Worm (Caenorhabditis elegans): Measurements from ENCODE around the gene usip-1.

The usip-1 gene

ce11 chrV:12183854-12184253, at the start of gene usip-1:
Gene usip-1 (minus strand): TSS chrV:12184194.
- TF ChIP-seq ceh-22 (tag; optimal IDR thresholded peaks at IDR 0.05): no peak
- no peak for TF ChIP-seq ceh-18 (tag; optimal IDR thresholded peaks at IDR 0.05)
- TF ChIP-seq elt-4 (tag; optimal IDR thresholded peaks at IDR 0.05): no peak
- TF ChIP-seq nhr-232 (tag; optimal IDR thresholded peaks at IDR 0.05): no peak
- TF ChIP-seq hlh-13 (GFP tag; optimal IDR thresholded peaks at IDR 0.05): no peak
- no peak for TF ChIP-seq C08G9.2 (tag; optimal IDR thresholded peaks at IDR 0.05)

DNA sequence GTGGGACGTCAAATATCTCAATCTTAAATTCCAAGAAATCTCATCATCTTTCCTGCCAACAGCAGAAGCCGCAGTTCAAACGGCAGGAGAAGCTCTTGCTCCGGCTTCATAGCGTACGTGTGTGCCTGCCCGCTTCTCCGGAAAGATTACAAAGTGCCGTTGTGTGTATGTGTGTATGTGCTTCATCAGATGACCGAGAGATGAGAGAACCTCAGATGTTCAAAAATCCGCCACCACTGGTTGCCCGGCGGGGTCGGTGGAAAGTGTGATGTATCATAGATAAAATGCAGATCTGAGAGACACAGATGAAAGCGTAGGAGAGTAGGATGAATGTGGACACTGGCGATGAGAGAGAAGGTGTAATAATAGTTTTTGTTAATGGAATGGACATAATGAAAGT, 49.4 kb upstream of the usip-1 start:
- TF ChIP-seq fax-1 (tag; optimal IDR thresholded peaks at IDR 0.05) (no peak), eyg-1 (tag; optimal IDR thresholded peaks at IDR 0.05) (no peak), unc-55 (GFP tag; optimal IDR thresholded peaks at IDR 0.05) (peak; percentile 64), nfya-1 (tag; optimal IDR thresholded peaks at IDR 0.05) (peak; percentile 55), pha-2 (tag; optimal IDR thresholded peaks at IDR 0.05) (no peak), dmd-4 (tag; optimal IDR thresholded peaks at IDR 0.05; ENCODE audit: borderline replicate concordance) (no peak), ceh-18 (tag; optimal IDR thresholded peaks at IDR 0.05) (peak; percentile 31), ztf-16 (tag; optimal IDR thresholded peaks at IDR 0.05) (no peak), ceh-45 (GFP tag; IDR thresholded peaks at IDR 0.05) (no peak), pat-9 (tag; optimal IDR thresholded peaks at IDR 0.05) (peak; percentile 7), gmeb-2 (tag; optimal IDR thresholded peaks at IDR 0.05) (no peak), unc-86 (tag; optimal IDR thresholded peaks at IDR 0.05) (no peak), dve-1 (tag; optimal IDR thresholded peaks at IDR 0.05) (no peak), hlh-8 (tag; optimal IDR thresholded peaks at IDR 0.05) (no peak), ceh-34 (tag; optimal IDR thresholded peaks at IDR 0.05) (peak; percentile 6), rnt-1 (tag; optimal IDR thresholded peaks at IDR 0.05) (peak; percentile 61)

- no peak for TF ChIP-seq unc-42 (tag; optimal IDR thresholded peaks at IDR 0.05)
- peak; percentile 26 for TF ChIP-seq elt-2 (tag; optimal IDR thresholded peaks at IDR 0.05)
These were observed 29.0 kb upstream of the usip-1 start, which contains the start of gene vab-8 for ce11 chrV:12213027-12213426. Gene vab-8 (plus strand): TSS chrV:12213327.

DNA sequence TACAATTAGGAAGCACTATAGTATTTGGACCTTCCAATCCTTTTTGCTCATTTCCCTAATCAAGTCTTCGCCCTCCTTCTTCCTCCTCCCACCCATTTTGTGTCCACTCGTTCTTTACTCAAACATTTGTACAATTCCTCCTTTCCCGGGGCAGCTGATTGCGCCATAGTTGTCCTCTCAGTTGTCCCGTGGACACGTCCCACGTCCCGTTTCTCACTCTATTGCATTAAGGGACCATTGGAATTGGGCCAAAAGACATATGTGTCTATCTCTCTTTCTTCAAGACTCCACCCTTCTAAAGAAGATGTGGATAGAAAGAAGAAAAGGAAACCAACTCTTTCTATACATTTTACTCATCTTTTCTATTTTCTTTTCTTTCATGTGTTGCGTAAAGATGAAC, 27.1 kb upstream of the usip-1 start:
- no peak for TF ChIP-seq elt-4 (tag; optimal IDR thresholded peaks at IDR 0.05)
- TF ChIP-seq che-1 (tag; optimal IDR thresholded peaks at IDR 0.05): no peak
- no peak for TF ChIP-seq ceh-6 (GFP tag; optimal IDR thresholded peaks at IDR 0.05)
- peak; percentile 65 for TF ChIP-seq ceh-31 (tag; optimal IDR thresholded peaks at IDR 0.05)
- TF ChIP-seq unc-42 (tag; optimal IDR thresholded peaks at IDR 0.05): peak; percentile 95
- no peak for TF ChIP-seq C38D4.7 (GFP tag; optimal IDR thresholded peaks at IDR 0.05)
- no peak for TF ChIP-seq fax-1 (tag; optimal IDR thresholded peaks at IDR 0.05)
- TF ChIP-seq mec-3 (tag; optimal IDR thresholded peaks at IDR 0.05; ENCODE audit: borderline replicate concordance): no peak
- TF ChIP-seq ama-1 (optimal IDR thresholded peaks at IDR 0.05): no peak
- TF ChIP-seq eyg-1 (tag; optimal IDR thresholded peaks at IDR 0.05): no peak
- TF ChIP-seq tbx-7 (tag; optimal IDR thresholded peaks at IDR 0.05): no peak

DNA sequence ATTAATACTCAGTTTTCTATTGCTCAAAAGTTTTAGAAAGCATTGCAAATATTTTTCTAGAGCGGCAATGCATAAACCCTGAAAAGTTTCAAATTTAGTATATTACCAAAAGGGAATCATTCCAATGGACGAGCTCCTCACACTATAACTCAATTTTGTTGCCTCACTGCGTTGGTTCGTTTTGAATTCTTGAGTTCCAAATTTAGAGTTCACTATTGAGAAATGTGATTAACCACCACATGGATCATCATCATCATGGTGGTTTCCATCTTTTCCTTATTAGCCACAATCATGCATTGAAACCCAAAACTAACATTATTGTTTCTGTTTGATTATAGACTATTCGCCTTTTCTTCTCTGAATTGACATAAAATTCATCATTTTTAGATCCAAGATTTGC, 26.0 kb upstream of the usip-1 start:
- TF ChIP-seq F13H6.1 (tag; optimal IDR thresholded peaks at IDR 0.05) (no peak), unc-42 (tag; optimal IDR thresholded peaks at IDR 0.05) (peak; percentile 87)

DNA sequence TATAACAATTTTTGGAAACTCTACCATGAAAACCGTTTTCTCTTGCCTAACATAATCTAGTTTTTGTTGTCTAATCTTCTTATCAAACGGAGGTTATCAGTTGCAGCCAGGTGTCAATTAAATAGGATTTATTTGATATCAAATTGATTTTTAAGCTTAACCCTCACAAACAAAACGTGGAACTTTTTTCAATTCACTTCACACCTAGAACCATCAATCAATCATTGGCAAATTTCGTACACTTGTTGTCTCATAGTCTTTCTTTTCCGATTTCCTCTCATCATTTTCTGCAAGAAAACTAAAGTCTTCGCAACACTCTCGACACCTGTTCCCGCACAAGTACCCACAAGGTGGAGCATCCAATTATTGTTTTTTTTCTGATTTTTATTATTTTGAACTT, 24.7 kb upstream of the usip-1 start:
- TF ChIP-seq sox-4 (tag; optimal IDR thresholded peaks at IDR 0.05) (no peak), ceh-18 (tag; optimal IDR thresholded peaks at IDR 0.05) (peak; percentile 19), elt-2 (tag; optimal IDR thresholded peaks at IDR 0.05) (peak; percentile 13), ceh-48 (tag; optimal IDR thresholded peaks at IDR 0.05) (no peak), eyg-1 (tag; optimal IDR thresholded peaks at IDR 0.05) (no peak), mec-3 (tag; optimal IDR thresholded peaks at IDR 0.05; ENCODE audit: borderline replicate concordance) (no peak), rnt-1 (tag; optimal IDR thresholded peaks at IDR 0.05) (no peak), pax-1 (tag; optimal IDR thresholded peaks at IDR 0.05) (no peak), ztf-16 (tag; optimal IDR thresholded peaks at IDR 0.05) (no peak)
